Fruit fly (Drosophila melanogaster) whole organism, embryonic: ENCODE data around the gene CG1896.

Source experiments
- Ada2b ChIP-seq: fragments of 200-800 bp; sonication (Bioruptor generic); IDR thresholded peaks from 2 replicates; pipeline ENCODE4 v1.3.6; 2022; ENCODE audit warnings: missing biosample characterization, missing genetic modification characterization
- Atf3 ChIP-seq: fragments of 200-800 bp; sonication (Bioruptor generic); optimal IDR thresholded peaks from 3 replicates; lab custom pipeline; 2016; ENCODE audit warnings: missing biosample characterization, missing genetic modification characterization
- Blimp-1 ChIP-seq: fragments of 200-800 bp; sonication (Bioruptor generic); optimal IDR thresholded peaks from 3 replicates; lab custom pipeline; 2018; ENCODE audit warnings: missing biosample characterization, missing genetic modification characterization, mild to moderate bottlenecking, moderate library complexity, missing genetic modification reagents
- CG10267 ChIP-seq: fragments of 200-800 bp; sonication (Bioruptor generic); optimal IDR thresholded peaks from 2 replicates; lab custom pipeline; 2018; ENCODE audit warnings: missing biosample characterization, mild to moderate bottlenecking, missing genetic modification characterization, moderate library complexity
- CG11504 ChIP-seq: fragments of 200-800 bp; sonication (Bioruptor generic); optimal IDR thresholded peaks from 3 replicates; lab custom pipeline; 2019; ENCODE audit warnings: missing biosample characterization, mild to moderate bottlenecking, missing genetic modification characterization, moderate library complexity
- CG11723 ChIP-seq: fragments of 200-800 bp; sonication (Bioruptor generic); optimal IDR thresholded peaks from 2 replicates; lab custom pipeline; 2017; ENCODE audit warnings: missing biosample characterization, mild to moderate bottlenecking, missing genetic modification characterization
- CG12769 ChIP-seq: fragments of 200-800 bp; sonication (Bioruptor generic); optimal IDR thresholded peaks from 2 replicates; lab custom pipeline; 2019; ENCODE audit warnings: missing biosample characterization, mild to moderate bottlenecking, missing genetic modification characterization, moderate library complexity
- CG13624 ChIP-seq: fragments of 200-800 bp; sonication (Bioruptor generic); optimal IDR thresholded peaks from 2 replicates; lab custom pipeline; 2016; ENCODE audit warnings: missing biosample characterization, missing genetic modification characterization
- CG13894 ChIP-seq: fragments of 200-800 bp; sonication (Bioruptor generic); optimal IDR thresholded peaks from 3 replicates; lab custom pipeline; 2018; ENCODE audit warnings: missing biosample characterization, mild to moderate bottlenecking, missing genetic modification characterization, moderate library complexity
- CG15269 ChIP-seq: fragments of 200-800 bp; sonication (Bioruptor generic); optimal IDR thresholded peaks from 2 replicates; lab custom pipeline; 2018; ENCODE audit warnings: missing biosample characterization, mild to moderate bottlenecking, missing genetic modification characterization, moderate library complexity
- CG1603 ChIP-seq: fragments of 200-800 bp; sonication (Bioruptor generic); optimal IDR thresholded peaks from 2 replicates; lab custom pipeline; 2019; ENCODE audit warnings: missing biosample characterization, mild to moderate bottlenecking, missing genetic modification characterization, moderate library complexity
- CG17361 ChIP-seq: fragments of 200-800 bp; sonication (Bioruptor generic); IDR thresholded peaks from 3 replicates; pipeline ENCODE4 v1.3.6; 2022; ENCODE audit warnings: missing biosample characterization, missing genetic modification characterization
- CG18011 ChIP-seq: fragments of 200-800 bp; sonication (Bioruptor generic); optimal IDR thresholded peaks from 2 replicates; lab custom pipeline; 2017; ENCODE audit warnings: missing biosample characterization, missing genetic modification characterization, mild to moderate bottlenecking, moderate library complexity, missing genotype
- CG2199 ChIP-seq: fragments of 200-800 bp; sonication (Bioruptor generic); IDR thresholded peaks from 3 replicates; pipeline ENCODE4 v1.3.6; 2022; ENCODE audit warnings: missing biosample characterization, missing genetic modification characterization
- CG2678 ChIP-seq: fragments of 200-800 bp; sonication (Bioruptor generic); optimal IDR thresholded peaks from 3 replicates; lab custom pipeline; 2019; ENCODE audit warnings: missing biosample characterization, mild to moderate bottlenecking, missing genetic modification characterization, moderate library complexity
- CG2712 ChIP-seq: fragments of 200-800 bp; optimal IDR thresholded peaks from 3 replicates; lab custom pipeline; 2019; ENCODE audit warnings: missing biosample characterization, mild to moderate bottlenecking, missing genetic modification characterization, moderate library complexity
- CG30020 ChIP-seq: fragments of 200-800 bp; optimal IDR thresholded peaks from 2 replicates; lab custom pipeline; 2019; ENCODE audit warnings: missing biosample characterization, mild to moderate bottlenecking, missing genetic modification characterization, moderate library complexity
- CG31441 ChIP-seq: fragments of 200-800 bp; sonication (Bioruptor generic); IDR thresholded peaks from 2 replicates; pipeline ENCODE4 v1.3.6; 2022; ENCODE audit warnings: missing biosample characterization, missing genetic modification characterization
- CG32767 ChIP-seq: fragments of 200-800 bp; sonication (Bioruptor generic); IDR thresholded peaks from 2 replicates; pipeline ENCODE4 v1.3.6; 2022; ENCODE audit warnings: missing biosample characterization, missing genetic modification characterization
- CG4282 ChIP-seq: fragments of 200-800 bp; sonication (Bioruptor generic); optimal IDR thresholded peaks from 2 replicates; lab custom pipeline; 2016; ENCODE audit warnings: missing biosample characterization, missing genetic modification characterization
- CG4360 ChIP-seq: fragments of 200-800 bp; sonication (Bioruptor generic); IDR thresholded peaks from 2 replicates; pipeline ENCODE4 v1.3.6; 2022; ENCODE audit warnings: missing biosample characterization, missing genetic modification characterization
- CG7963 ChIP-seq: fragments of 200-800 bp; sonication (Bioruptor generic); IDR thresholded peaks from 3 replicates; pipeline ENCODE4 v1.3.6; 2022; ENCODE audit warnings: missing biosample characterization, missing genetic modification characterization; ENCODE audit not compliant: partially characterized antibody
- CG9437 ChIP-seq: fragments of 200-800 bp; sonication (Bioruptor generic); optimal IDR thresholded peaks from 2 replicates; lab custom pipeline; 2018; ENCODE audit warnings: missing biosample characterization, mild to moderate bottlenecking, missing genetic modification characterization
- CG9609 ChIP-seq: fragments of 200-800 bp; sonication (Bioruptor generic); optimal IDR thresholded peaks from 3 replicates; lab custom pipeline; 2016; ENCODE audit warnings: missing biosample characterization, missing genetic modification characterization
- CG9727 ChIP-seq: fragments of 200-800 bp; sonication (Bioruptor generic); optimal IDR thresholded peaks from 3 replicates; lab custom pipeline; 2017; ENCODE audit warnings: missing biosample characterization, mild to moderate bottlenecking, missing genetic modification characterization
- D ChIP-seq, 2 experiments: fragments of 200-800 bp in 1 of 2; fragments of >200 bp in 1 of 2; sonication (Bioruptor generic) in 1 of 2; optimal IDR thresholded peaks; 2 replicates in 1 of 2; 3 replicates in 1 of 2; lab custom pipeline; 2017; ENCODE audit warnings: mild to moderate bottlenecking in 1 of 2, missing biosample characterization in 1 of 2, missing genetic modification characterization in 1 of 2, missing genetic modification reagents in 1 of 2
- D19A ChIP-seq: fragments of 200-800 bp; optimal IDR thresholded peaks from 3 replicates; lab custom pipeline; 2019; ENCODE audit warnings: missing biosample characterization, mild to moderate bottlenecking, missing genetic modification characterization, moderate library complexity
- D19B ChIP-seq: fragments of 200-800 bp; sonication (Bioruptor generic); optimal IDR thresholded peaks from 2 replicates; lab custom pipeline; 2017; ENCODE audit warnings: missing biosample characterization, mild to moderate bottlenecking, missing genetic modification characterization
- Hr51 ChIP-seq, 2 experiments: fragments of 200-800 bp; sonication (Bioruptor generic); optimal IDR thresholded peaks; 2 replicates in 1 of 2; 3 replicates in 1 of 2; lab custom pipeline; 2016 to 2018; ENCODE audit warnings: missing biosample characterization in 2 of 2, missing genetic modification characterization in 2 of 2, mild to moderate bottlenecking in 1 of 2, moderate library complexity in 1 of 2
- Med ChIP-seq: fragments of 200-800 bp; sonication (Bioruptor generic); peaks from one replicate; lab custom pipeline; 2016; ENCODE audit warnings: missing biosample characterization, missing genetic modification characterization, mild to moderate bottlenecking, inconsistent platforms, moderate library complexity
- Oli ChIP-seq: fragments of 200-800 bp; sonication (Bioruptor generic); optimal IDR thresholded peaks from 2 replicates; lab custom pipeline; 2018; ENCODE audit warnings: missing biosample characterization, mild to moderate bottlenecking, missing genetic modification characterization, moderate library complexity
- Ptx1 ChIP-seq: fragments of 200-800 bp; sonication (Bioruptor generic); IDR thresholded peaks from 2 replicates; pipeline ENCODE4 v1.3.6; 2022; ENCODE audit warnings: missing biosample characterization, missing genetic modification characterization
- Sox102F ChIP-seq: fragments of 200-800 bp; sonication (Bioruptor generic); optimal IDR thresholded peaks from 2 replicates; lab custom pipeline; 2018; ENCODE audit warnings: missing biosample characterization, mild to moderate bottlenecking, missing genetic modification characterization, moderate library complexity
- bsh ChIP-seq, 2 experiments: fragments of 200-800 bp; sonication (Bioruptor generic); optimal IDR thresholded peaks; 2 replicates each; lab custom pipeline; 2017 to 2018; ENCODE audit warnings: mild to moderate bottlenecking in 2 of 2, missing biosample characterization in 2 of 2, missing genetic modification characterization in 2 of 2, moderate library complexity in 1 of 2
- dmrt99B ChIP-seq: fragments of 200-800 bp; sonication (Bioruptor generic); optimal IDR thresholded peaks from 2 replicates; lab custom pipeline; 2018; ENCODE audit warnings: missing biosample characterization, mild to moderate bottlenecking, missing genetic modification characterization, moderate library complexity
- gem ChIP-seq: fragments of 200-800 bp; sonication (Bioruptor generic); optimal IDR thresholded peaks from 2 replicates; lab custom pipeline; 2019; ENCODE audit warnings: missing biosample characterization, mild to moderate bottlenecking, missing genetic modification characterization, moderate library complexity
- knrl ChIP-seq: fragments of 200-800 bp; sonication (Bioruptor generic); IDR thresholded peaks from 3 replicates; pipeline ENCODE4 v1.3.6; 2022; ENCODE audit warnings: missing biosample characterization, missing genetic modification characterization; ENCODE audit not compliant: partially characterized antibody
- lmd ChIP-seq: fragments of 200-800 bp; sonication (Bioruptor generic); IDR thresholded peaks from 2 replicates; pipeline ENCODE4 v1.3.6; 2022; ENCODE audit warnings: missing biosample characterization, missing genetic modification characterization
- oc ChIP-seq: fragments of 200-800 bp; sonication (Bioruptor generic); optimal IDR thresholded peaks from 2 replicates; lab custom pipeline; 2018; ENCODE audit warnings: missing biosample characterization, mild to moderate bottlenecking, missing genetic modification characterization, moderate library complexity
- pros ChIP-seq: fragments of 200-800 bp; sonication (Bioruptor generic); optimal IDR thresholded peaks from 3 replicates; lab custom pipeline; 2019; ENCODE audit warnings: missing biosample characterization, mild to moderate bottlenecking, missing genetic modification characterization, moderate library complexity
- row ChIP-seq: fragments of 200-800 bp; sonication (Bioruptor generic); IDR thresholded peaks from 3 replicates; pipeline ENCODE4 v1.3.6; 2022; ENCODE audit warnings: missing biosample characterization, missing genetic modification characterization
- sd ChIP-seq: fragments of 200-800 bp; sonication (Bioruptor generic); optimal IDR thresholded peaks from 3 replicates; lab custom pipeline; 2018; ENCODE audit warnings: missing biosample characterization, mild to moderate bottlenecking, missing genetic modification characterization, moderate library complexity
- sens ChIP-seq: fragments of 200-800 bp; sonication (Bioruptor generic); peaks from one replicate; lab custom pipeline; 2016; ENCODE audit warnings: missing biosample characterization, missing genetic modification characterization
- sisA ChIP-seq: fragments of 200-800 bp; sonication (Bioruptor generic); IDR thresholded peaks from 2 replicates; pipeline ENCODE4 v1.3.6; 2022; ENCODE audit warnings: missing biosample characterization, missing genetic modification characterization
- sr ChIP-seq: fragments of 200-800 bp; sonication (Bioruptor generic); IDR thresholded peaks from 3 replicates; pipeline ENCODE4 v1.3.6; 2022; ENCODE audit warnings: missing biosample characterization, missing genetic modification characterization
- vnd ChIP-seq: fragments of 200-800 bp; sonication (Bioruptor generic); IDR thresholded peaks from 3 replicates; pipeline ENCODE4 v1.3.6; 2022; ENCODE audit warnings: missing biosample characterization, missing genetic modification characterization; ENCODE audit not compliant: partially characterized antibody

The CG1896 gene

dm6 chr3R:31709769-31710168 lies 34.3 kb upstream of the CG1896 start:
- TF ChIP-seq CG7963 (GFP tag; lab: Robert Waterston, UW) (no peak), oc (tag; lab: Kevin White, UChicago) (peak; percentile 25), Atf3 (GFP tag; lab: Kevin White, UChicago) (peak; percentile 7), sens (GFP tag; lab: Kevin White, UChicago) (peak; percentile 63), CG15269 (tag; lab: Kevin White, UChicago) (no peak), D19A (tag; lab: Kevin White, UChicago) (peak; percentile 65), gem (tag; lab: Kevin White, UChicago) (peak; percentile 10), row (GFP tag; lab: Robert Waterston, UW) (peak; percentile 53), CG11504 (peak; percentile 24), bsh (GFP tag; optimal IDR thresholded peaks at IDR 0.05; lab: Kevin White, UChicago) (peak in 1 of 2 experiments; percentile 24), CG18011 (GFP tag; lab: Kevin White, UChicago) (no peak), D19B (peak; percentile 47), Ada2b (GFP tag; lab: Robert Waterston, UW) (0 out of 2 replicates have a peak, but pooled peaks have one; percentile 23), Ptx1 (0 out of 2 replicates have a peak, but pooled peaks have one; percentile 11), sr (GFP tag; lab: Robert Waterston, UW) (peak; percentile 69; the same call in 1 of the 3 replicates), CG9727 (GFP tag; lab: Kevin White, UChicago) (no peak), CG9437 (peak; percentile 4), sisA (0 out of 2 replicates have a peak, but pooled peaks have one; percentile 19), dmrt99B (tag; lab: Kevin White, UChicago) (peak; percentile 37), lmd (GFP tag; lab: Robert Waterston, UW) (peak; percentile 39; the same call in 1 of the 2 replicates), Sox102F (GFP tag; lab: Kevin White, UChicago) (peak; percentile 12), CG2678 (tag; lab: Kevin White, UChicago) (peak; percentile 21), CG30020 (no peak), Oli (peak; percentile 16), vnd (GFP tag; lab: Robert Waterston, UW) (no peak), CG32767 (GFP tag; lab: Robert Waterston, UW) (no peak), CG1603 (peak; percentile 26), Med (GFP tag; lab: Kevin White, UChicago) (peak; percentile 71), CG31441 (0 out of 2 replicates have a peak, but pooled peaks have one; percentile 27), Hr51 (GFP tag; optimal IDR thresholded peaks at IDR 0.05; lab: Kevin White, UChicago) (peak in 1 of 2 experiments; percentile 23), CG17361 (GFP tag; lab: Robert Waterston, UW) (0 out of 3 replicates have a peak, but pooled peaks have one; percentile 24)

- no peak for TF ChIP-seq CG10267 (tag; lab: Kevin White, UChicago)
- peak in 1 of 2 experiments; percentile 8 for TF ChIP-seq bsh (GFP tag; optimal IDR thresholded peaks at IDR 0.05; lab: Kevin White, UChicago)
- no peak for TF ChIP-seq CG13624 (GFP tag; lab: Kevin White, UChicago)
- TF ChIP-seq CG9609 (GFP tag; lab: Kevin White, UChicago): no peak
- TF ChIP-seq sd (tag; lab: Kevin White, UChicago): peak; percentile 7
- no peak for TF ChIP-seq CG30020
- peak; percentile 52 for TF ChIP-seq Med (GFP tag; lab: Kevin White, UChicago)
- TF ChIP-seq CG12769 (tag; lab: Kevin White, UChicago): peak; percentile 44
- TF ChIP-seq sr (GFP tag; lab: Robert Waterston, UW): peak; percentile 75
- 0 out of 2 replicates have a peak, but pooled peaks have one; percentile 18 for TF ChIP-seq CG4360 (GFP tag; lab: Robert Waterston, UW)
- no peak for TF ChIP-seq CG11723 (GFP tag; lab: Kevin White, UChicago)
- TF ChIP-seq CG13894 (tag; lab: Kevin White, UChicago): peak; percentile 24
- TF ChIP-seq CG4282: no peak
- peak; percentile 42 for TF ChIP-seq Blimp-1 (GFP tag; lab: Kevin White, UChicago)
- 0 out of 3 replicates have a peak, but pooled peaks have one; percentile 30 for TF ChIP-seq CG2199 (GFP tag; lab: Robert Waterston, UW)
- no peak for TF ChIP-seq pros
- 0 out of 3 replicates have a peak, but pooled peaks have one; percentile 11 for TF ChIP-seq knrl (GFP tag; lab: Robert Waterston, UW)
- TF ChIP-seq D (optimal IDR thresholded peaks at IDR 0.05; lab: Kevin White, UChicago): no peak
- TF ChIP-seq D (GFP tag; optimal IDR thresholded peaks at IDR 0.05; lab: Kevin White, UChicago): no peak
- TF ChIP-seq CG2712 (tag; lab: Kevin White, UChicago): no peak
Observed at dm6 chr3R:31711270-31712029, 32.6 kb upstream of the CG1896 start.
